Worm (Caenorhabditis elegans) whole organism, young adult: ENCODE measurements around the gene C14E2.3.

Source experiments
- egl-18 ChIP-seq: fragments of 200-800 bp; sonication (Bioruptor generic); IDR thresholded peaks from 2 replicates; pipeline ENCODE4 v1.3.6; 2022; ENCODE audit warnings: missing genetic modification reagents, missing genetic modification characterization, missing compliant biosample characterization
- hlh-12 ChIP-seq: sonication (generic microtip); optimal IDR thresholded peaks from 2 replicates; lab custom pipeline; 2016; ENCODE audit warnings: missing genetic modification characterization, missing compliant biosample characterization
- hmg-1.2 ChIP-seq: fragments of 200-800 bp; sonication (Bioruptor generic); IDR thresholded peaks from 2 replicates; pipeline ENCODE4 v1.3.6; 2022; ENCODE audit warnings: missing genetic modification reagents, missing genetic modification characterization, missing compliant biosample characterization
- hsf-1 ChIP-seq: fragments of 200-800 bp; sonication (Bioruptor generic); IDR thresholded peaks from 2 replicates; pipeline ENCODE4 v1.3.6; 2022; ENCODE audit warnings: missing genetic modification reagents, missing genetic modification characterization, missing compliant biosample characterization
- nfyb-1 ChIP-seq: fragments of 200-800 bp; sonication (Bioruptor generic); IDR thresholded peaks from 2 replicates; pipeline ENCODE4 v1.3.6; 2022; ENCODE audit warnings: missing genetic modification reagents, missing genetic modification characterization, missing compliant biosample characterization
- rpc-1 ChIP-seq, 2 experiments: fragments of 150-350 bp in 1 of 2; sonication (generic microtip) in 1 of 2; optimal IDR thresholded peaks; 2 replicates each; lab custom pipeline; 2014 to 2018; ENCODE audit warnings: missing biosample characterization in 1 of 2, missing genetic modification characterization in 1 of 2, missing genetic modification reagents in 1 of 2, missing genotype in 1 of 2
- unc-130 ChIP-seq: sonication (generic microtip); optimal IDR thresholded peaks from 2 replicates; lab custom pipeline; 2016; ENCODE audit warnings: missing genetic modification reagents, missing genetic modification characterization, missing compliant biosample characterization

DNA sequence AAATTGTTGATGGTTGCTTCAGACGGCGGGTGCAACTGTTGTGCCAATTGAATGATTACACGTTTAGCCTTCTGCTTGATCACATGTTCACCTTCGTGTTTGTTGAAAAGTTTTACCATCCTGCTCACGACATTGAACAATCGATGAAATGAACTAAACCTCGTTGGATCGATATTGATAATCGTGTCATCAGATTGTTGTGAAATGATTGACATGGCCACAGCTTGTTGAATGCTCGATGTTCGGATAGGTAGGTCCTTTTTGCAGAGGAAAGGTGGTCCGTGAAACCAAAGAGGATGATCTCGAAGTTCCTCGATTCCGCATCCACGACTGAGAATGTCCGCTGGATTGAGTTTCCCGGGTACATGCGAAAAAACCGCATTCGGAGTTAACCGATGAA lies 41.7 kb downstream of the C14E2.3 start:
- TF ChIP-seq hlh-12 (no peak), unc-130 (GFP tag; lab: Kevin White, UChicago) (no peak), egl-18 (GFP tag; lab: Robert Waterston, UW) (no peak), hsf-1 (GFP tag; lab: Robert Waterston, UW) (no peak), nfyb-1 (GFP tag; lab: Robert Waterston, UW) (no peak), hmg-1.2 (GFP tag; lab: Robert Waterston, UW) (no peak), rpc-1 (optimal IDR thresholded peaks at IDR 0.05; lab: Kevin White, UChicago) (no peak), rpc-1 (tag; optimal IDR thresholded peaks at IDR 0.05; lab: Kevin White, UChicago) (no peak)
